Worm (Caenorhabditis elegans): ENCODE results near the gene sre-54.

ce11 chrII:12378793-12379192 lies 46.1 kb downstream of the sre-54 start:
- no peak for TF ChIP-seq W03F9.2 (tag; optimal IDR thresholded peaks at IDR 0.05)
- peak; percentile 12 for TF ChIP-seq him-1 (tag; optimal IDR thresholded peaks at IDR 0.05)
